Fruit fly (Drosophila melanogaster) whole organism, prepupa: ENCODE measurements around the gene NimA.

Source experiments
- Blimp-1 ChIP-seq: fragments of 200-800 bp; sonication (Bioruptor generic); optimal IDR thresholded peaks from 3 replicates; lab custom pipeline; 2017; ENCODE audit warnings: missing biosample characterization, missing genetic modification characterization, mild to moderate bottlenecking, moderate library complexity, missing genetic modification reagents
- CG10631 ChIP-seq: fragments of 200-800 bp; sonication (Bioruptor generic); optimal IDR thresholded peaks from 2 replicates; lab custom pipeline; 2016; ENCODE audit warnings: missing biosample characterization, missing genetic modification characterization
- CG10669 ChIP-seq: fragments of 200-800 bp; sonication (Bioruptor generic); optimal IDR thresholded peaks from 3 replicates; lab custom pipeline; 2018; ENCODE audit warnings: missing biosample characterization, mild to moderate bottlenecking, missing genetic modification characterization, moderate library complexity
- CG11902 ChIP-seq: fragments of 200-800 bp; sonication (Bioruptor generic); optimal IDR thresholded peaks from 3 replicates; lab custom pipeline; 2016; ENCODE audit warnings: missing biosample characterization, missing genetic modification characterization
- CG15336 ChIP-seq: fragments of 200-800 bp; sonication (Bioruptor generic); IDR thresholded peaks from 2 replicates; pipeline ENCODE4 v1.3.6; 2022; ENCODE audit warnings: missing biosample characterization, missing genetic modification characterization
- CG3032 ChIP-seq: fragments of 200-800 bp; optimal IDR thresholded peaks from 2 replicates; lab custom pipeline; 2019; ENCODE audit warnings: missing biosample characterization, mild to moderate bottlenecking, missing genetic modification characterization, moderate library complexity
- CG31627 ChIP-seq: fragments of 200-800 bp; sonication (Bioruptor generic); optimal IDR thresholded peaks from 3 replicates; lab custom pipeline; 2016; ENCODE audit warnings: missing biosample characterization, missing genetic modification characterization
- CG34406 ChIP-seq: fragments of 200-800 bp; sonication (Bioruptor generic); optimal IDR thresholded peaks from 3 replicates; lab custom pipeline; 2016; ENCODE audit warnings: missing biosample characterization, missing genetic modification characterization
- CG3919 ChIP-seq: fragments of 200-800 bp; sonication (Bioruptor generic); optimal IDR thresholded peaks from 3 replicates; lab custom pipeline; 2016; ENCODE audit warnings: missing biosample characterization, missing genetic modification characterization
- CG4318 ChIP-seq: fragments of 200-800 bp; sonication (Bioruptor generic); optimal IDR thresholded peaks from 3 replicates; lab custom pipeline; 2017; ENCODE audit warnings: missing biosample characterization, mild to moderate bottlenecking, missing genetic modification characterization
- CG6163 ChIP-seq: fragments of 200-800 bp; sonication (Bioruptor generic); IDR thresholded peaks from 3 replicates; pipeline ENCODE4 v1.3.6; 2022; ENCODE audit warnings: missing biosample characterization, missing genetic modification characterization
- CG6792 ChIP-seq: fragments of 200-800 bp; sonication (Bioruptor generic); optimal IDR thresholded peaks from 3 replicates; lab custom pipeline; 2016; ENCODE audit warnings: missing biosample characterization, missing genetic modification characterization
- CG6854 ChIP-seq: fragments of 200-800 bp; sonication (Bioruptor generic); optimal IDR thresholded peaks from 2 replicates; lab custom pipeline; 2017; ENCODE audit warnings: missing biosample characterization, mild to moderate bottlenecking, missing genetic modification characterization
- CG8119 ChIP-seq: fragments of 200-800 bp; sonication (Bioruptor generic); IDR thresholded peaks from 3 replicates; pipeline ENCODE4 v1.3.6; 2022; ENCODE audit warnings: missing biosample characterization, missing genetic modification characterization
- CG9139 ChIP-seq: fragments of 200-800 bp; sonication (Bioruptor generic); optimal IDR thresholded peaks from 3 replicates; lab custom pipeline; 2017; ENCODE audit warnings: missing biosample characterization, mild to moderate bottlenecking, missing genetic modification characterization
- Eip75B ChIP-seq: fragments of 200-800 bp; sonication (Bioruptor generic); optimal IDR thresholded peaks from 3 replicates; lab custom pipeline; 2016; ENCODE audit warnings: missing biosample characterization, missing genetic modification characterization
- Eip78C ChIP-seq: fragments of 200-800 bp; sonication (Bioruptor generic); peaks from one replicate; lab custom pipeline; 2016; ENCODE audit warnings: missing biosample characterization, missing genetic modification characterization
- Gug ChIP-seq: fragments of 200-800 bp; sonication (Bioruptor generic); IDR thresholded peaks from 2 replicates; pipeline ENCODE4 v1.3.6; 2022; ENCODE audit warnings: missing biosample characterization, missing genetic modification characterization
- Hr38 ChIP-seq: sonication (Bioruptor generic); optimal IDR thresholded peaks from 2 replicates; lab custom pipeline; 2016; ENCODE audit warnings: missing biosample characterization, missing genetic modification characterization
- Hr39 ChIP-seq: fragments of 200-800 bp; sonication (Bioruptor generic); optimal IDR thresholded peaks from 2 replicates; lab custom pipeline; 2016; ENCODE audit warnings: missing biosample characterization, missing genetic modification characterization
- Lpt ChIP-seq: fragments of 200-800 bp; sonication (Bioruptor generic); optimal IDR thresholded peaks from 3 replicates; lab custom pipeline; 2016; ENCODE audit warnings: missing biosample characterization, missing genetic modification characterization
- OdsH ChIP-seq: fragments of 200-800 bp; sonication (Bioruptor generic); optimal IDR thresholded peaks from 3 replicates; lab custom pipeline; 2016; ENCODE audit warnings: missing biosample characterization, missing genetic modification characterization
- Smox ChIP-seq: fragments of 200-800 bp; sonication (Bioruptor generic); optimal IDR thresholded peaks from 3 replicates; lab custom pipeline; 2016; ENCODE audit warnings: missing biosample characterization, missing genetic modification characterization
- Sox102F ChIP-seq: fragments of 200-800 bp; sonication (Bioruptor generic); optimal IDR thresholded peaks from 2 replicates; lab custom pipeline; 2016; ENCODE audit warnings: missing biosample characterization, mild to moderate bottlenecking, missing genetic modification characterization
- Sox14 ChIP-seq: fragments of 200-800 bp; sonication (Bioruptor generic); optimal IDR thresholded peaks from 3 replicates; lab custom pipeline; 2016; ENCODE audit warnings: missing biosample characterization, missing genetic modification characterization
- Sox15 ChIP-seq: fragments of 200-800 bp; sonication (Bioruptor generic); optimal IDR thresholded peaks from 3 replicates; lab custom pipeline; 2016; ENCODE audit warnings: missing biosample characterization, missing genetic modification characterization
- achi ChIP-seq: fragments of 200-800 bp; sonication (Bioruptor generic); optimal IDR thresholded peaks from 3 replicates; lab custom pipeline; 2016; ENCODE audit warnings: missing biosample characterization, missing genetic modification characterization
- acj6 ChIP-seq: fragments of 200-800 bp; sonication (Bioruptor generic); optimal IDR thresholded peaks from 3 replicates; lab custom pipeline; 2016; ENCODE audit warnings: missing biosample characterization, missing genetic modification characterization
- cyc ChIP-seq: fragments of 200-800 bp; sonication (Bioruptor generic); optimal IDR thresholded peaks from 3 replicates; lab custom pipeline; 2016; ENCODE audit warnings: missing biosample characterization, missing genetic modification characterization
- dac ChIP-seq: fragments of 200-800 bp; sonication (Bioruptor generic); optimal IDR thresholded peaks from 2 replicates; lab custom pipeline; 2017; ENCODE audit warnings: missing biosample characterization, mild to moderate bottlenecking, missing genetic modification characterization
- eg ChIP-seq: fragments of 200-800 bp; sonication (Bioruptor generic); IDR thresholded peaks from 3 replicates; pipeline ENCODE4 v1.3.6; 2022; ENCODE audit warnings: missing biosample characterization, missing genetic modification characterization
- esn ChIP-seq: fragments of 200-800 bp; sonication (Bioruptor generic); optimal IDR thresholded peaks from 2 replicates; lab custom pipeline; 2016; ENCODE audit warnings: missing biosample characterization, mild to moderate bottlenecking, missing genetic modification characterization, moderate library complexity
- fd59A ChIP-seq: fragments of 200-800 bp; sonication (Bioruptor generic); optimal IDR thresholded peaks from 2 replicates; lab custom pipeline; 2017; ENCODE audit warnings: missing biosample characterization, mild to moderate bottlenecking, missing genetic modification characterization, missing genetic modification reagents
- fkh ChIP-seq: fragments of 200-800 bp; sonication (Bioruptor generic); optimal IDR thresholded peaks from 3 replicates; lab custom pipeline; 2017; ENCODE audit warnings: missing biosample characterization, mild to moderate bottlenecking, missing genetic modification characterization, moderate library complexity
- lz ChIP-seq: fragments of 200-800 bp; sonication (Bioruptor generic); optimal IDR thresholded peaks from 3 replicates; lab custom pipeline; 2016; ENCODE audit warnings: missing biosample characterization, missing genetic modification characterization
- net ChIP-seq: fragments of 200-800 bp; sonication (Bioruptor generic); optimal IDR thresholded peaks from 3 replicates; lab custom pipeline; 2016; ENCODE audit warnings: missing biosample characterization, missing genetic modification characterization
- pdm3 ChIP-seq: fragments of 200-800 bp; sonication (Bioruptor generic); optimal IDR thresholded peaks from 3 replicates; lab custom pipeline; 2016; ENCODE audit warnings: missing biosample characterization, missing genetic modification characterization
- salr ChIP-seq, 2 experiments: fragments of 200-800 bp; sonication (Bioruptor generic); optimal IDR thresholded peaks; 3 replicates each; lab custom pipeline; 2016 to 2018; ENCODE audit warnings: missing biosample characterization in 2 of 2, missing genetic modification characterization in 2 of 2, mild to moderate bottlenecking in 1 of 2
- spab ChIP-seq: fragments of 200-800 bp; sonication (Bioruptor generic); optimal IDR thresholded peaks from 2 replicates; lab custom pipeline; 2017; ENCODE audit warnings: missing biosample characterization, mild to moderate bottlenecking, missing genetic modification characterization, missing genetic modification reagents
- svp ChIP-seq: fragments of 200-800 bp; sonication (Bioruptor generic); peaks from one replicate; lab custom pipeline; 2016; ENCODE audit warnings: missing biosample characterization, missing genetic modification characterization
- topi ChIP-seq: fragments of 200-800 bp; sonication (Bioruptor generic); optimal IDR thresholded peaks from 3 replicates; lab custom pipeline; 2016; ENCODE audit warnings: missing biosample characterization, missing genetic modification characterization

The NimA gene

dm6 chr2L:13969876-13970275 is 12.5 kb downstream of the NimA start, which contains the start of the genes NimB4 and NimB5:
Gene NimB4, minus strand, starts transcription at chr2L:13969976.
Gene NimB5, plus strand, starts transcription at chr2L:13970177.
- peak; percentile 64 for TF ChIP-seq svp (GFP tag; lab: Kevin White, UChicago)
- no peak for TF ChIP-seq achi

dm6 chr2L:13972847-13973246 is 15.5 kb downstream of the NimA start, which contains the start of gene He:
Gene He, minus strand, starts transcription at chr2L:13972947.
- no peak for TF ChIP-seq Eip75B (GFP tag; lab: Kevin White, UChicago)
- TF ChIP-seq spab, result no peak
- TF ChIP-seq Hr38 (GFP tag; lab: Kevin White, UChicago), result no peak
- TF ChIP-seq salr (GFP tag; optimal IDR thresholded peaks at IDR 0.05; lab: Kevin White, UChicago), result no peak

- TF ChIP-seq esn (GFP tag; lab: Kevin White, UChicago), result no peak
- TF ChIP-seq OdsH (GFP tag; lab: Kevin White, UChicago), result no peak
- no peak for TF ChIP-seq CG6854
- no peak for TF ChIP-seq Hr39 (GFP tag; lab: Kevin White, UChicago)
- no peak for TF ChIP-seq CG31627 (GFP tag; lab: Kevin White, UChicago)
- no peak for TF ChIP-seq Gug (GFP tag; lab: Robert Waterston, UW)
- TF ChIP-seq CG10669, result no peak
- TF ChIP-seq fd59A (GFP tag; lab: Kevin White, UChicago), result no peak
- no peak for TF ChIP-seq CG4318 (GFP tag; lab: Kevin White, UChicago)
- no peak for TF ChIP-seq fkh (GFP tag; lab: Kevin White, UChicago)
These were observed 19.3 kb downstream of the NimA start, which contains the start of gene NimC1 for dm6 chr2L:13976669-13977068. Gene NimC1, minus strand, starts transcription at chr2L:13976769.

- TF ChIP-seq net (GFP tag; lab: Kevin White, UChicago), result no peak
- no peak for TF ChIP-seq fd59A (GFP tag; lab: Kevin White, UChicago)
- TF ChIP-seq Sox15 (GFP tag; lab: Kevin White, UChicago), result no peak
- TF ChIP-seq CG11902, result no peak
- TF ChIP-seq CG34406, result no peak
- TF ChIP-seq CG31627 (GFP tag; lab: Kevin White, UChicago), result no peak
- TF ChIP-seq, all 60 proteins: peak for 0
These were observed 19.7 kb downstream of the NimA start, which contains the start of gene Cyp28a5 for dm6 chr2L:13977073-13977472. Gene Cyp28a5, plus strand, starts transcription at chr2L:13977302.

- TF ChIP-seq Smox (GFP tag; lab: Kevin White, UChicago), result no peak
- peak; percentile 82 for TF ChIP-seq svp (GFP tag; lab: Kevin White, UChicago)
- TF ChIP-seq, all 60 proteins: peak for 1
These were observed 22.5 kb downstream of the NimA start, which contains the start of gene NimC2 for dm6 chr2L:13979826-13980225. Gene NimC2, plus strand, starts transcription at chr2L:13980126.

dm6 chr2L:13998952-13999351 is 41.6 kb downstream of the NimA start:
- TF ChIP-seq Lpt (GFP tag; lab: Kevin White, UChicago) (no peak), eg (GFP tag; lab: Robert Waterston, UW) (peak; percentile 70), cyc (GFP tag; lab: Kevin White, UChicago) (peak; percentile 44), CG31627 (GFP tag; lab: Kevin White, UChicago) (peak; percentile 36), fkh (GFP tag; lab: Kevin White, UChicago) (no peak), dac (no peak), Eip78C (GFP tag; lab: Kevin White, UChicago) (peak; percentile 84), CG10631 (GFP tag; lab: Kevin White, UChicago) (peak; percentile 3), CG9139 (GFP tag; lab: Kevin White, UChicago) (no peak), CG6163 (GFP tag; lab: Robert Waterston, UW) (peak; percentile 37; the same call in 1 of the 3 replicates), achi (peak; percentile 24), topi (GFP tag; lab: Kevin White, UChicago) (peak; percentile 61), net (GFP tag; lab: Kevin White, UChicago) (no peak), lz (GFP tag; lab: Kevin White, UChicago) (peak; percentile 57), Sox102F (peak; percentile 65), Blimp-1 (peak; percentile 33), pdm3 (peak; percentile 38), OdsH (GFP tag; lab: Kevin White, UChicago) (peak; percentile 8), CG15336 (peak; percentile 70; the same call in 1 of the 2 replicates), CG6792 (GFP tag; lab: Kevin White, UChicago) (no peak), CG3919 (peak; percentile 19), Smox (GFP tag; lab: Kevin White, UChicago) (peak; percentile 56), CG8119 (GFP tag; lab: Robert Waterston, UW) (peak; percentile 52; the same call in 1 of the 3 replicates), Gug (GFP tag; lab: Robert Waterston, UW) (peak; percentile 37; the same call in 1 of the 2 replicates), Sox14 (GFP tag; lab: Kevin White, UChicago) (peak; percentile 40), CG34406 (peak; percentile 22), CG3032 (tag; lab: Kevin White, UChicago) (no peak), fd59A (GFP tag; lab: Kevin White, UChicago) (no peak), acj6 (peak; percentile 27)
